Worm (Caenorhabditis elegans) whole organism, L1 larva: ENCODE results near the gene F46G11.6.

Experiments
- C04F5.9 ChIP-seq: sonication (generic microtip); optimal IDR thresholded peaks from 2 replicates; lab custom pipeline; 2016; ENCODE audit warnings: missing genetic modification characterization, missing compliant biosample characterization
- F16B12.6 ChIP-seq: fragments of 150-350 bp; optimal IDR thresholded peaks from 2 replicates; lab custom pipeline; 2014; ENCODE audit warnings: missing biosample characterization, missing genetic modification characterization
- aha-1 ChIP-seq: fragments of 150-350 bp; optimal IDR thresholded peaks from 2 replicates; lab custom pipeline; 2014; ENCODE audit warnings: missing biosample characterization, missing genetic modification characterization
- ama-1 ChIP-seq: fragments of 150-350 bp; optimal IDR thresholded peaks from 2 replicates; lab custom pipeline; 2014
- ceh-63 ChIP-seq: fragments of 200-800 bp; sonication (Bioruptor generic); optimal IDR thresholded peaks from 2 replicates; lab custom pipeline; 2018; ENCODE audit warnings: mild to moderate bottlenecking, missing genetic modification characterization, missing compliant biosample characterization
- ceh-8 ChIP-seq: fragments of 200-800 bp; sonication (Bioruptor generic); optimal IDR thresholded peaks from 2 replicates; lab custom pipeline; 2018; ENCODE audit warnings: mild to moderate bottlenecking, missing genetic modification characterization, moderate library complexity, missing compliant biosample characterization
- ceh-82 ChIP-seq, 3 experiments: fragments of 150-350 bp in 1 of 3; sonication (generic microtip) in 2 of 3; optimal IDR thresholded peaks; 2 replicates each; lab custom pipeline; 2014 to 2017; ENCODE audit warnings: missing biosample characterization in 3 of 3, missing genetic modification characterization in 3 of 3
- ceh-88 ChIP-seq: fragments of 200-800 bp; sonication (Bioruptor generic); IDR thresholded peaks from 2 replicates; pipeline ENCODE4 v1.3.6; 2022; ENCODE audit warnings: missing genetic modification characterization, missing compliant biosample characterization
- ceh-90 ChIP-seq: sonication (generic microtip); optimal IDR thresholded peaks from 2 replicates; lab custom pipeline; 2016; ENCODE audit warnings: missing genetic modification characterization, missing compliant biosample characterization
- dpl-1 ChIP-seq, 3 experiments: fragments of 150-350 bp in 2 of 3; sonication (generic microtip) in 1 of 3; optimal IDR thresholded peaks; 2 replicates each; lab custom pipeline; 2014 to 2017; ENCODE audit warnings: missing biosample characterization in 3 of 3, missing genetic modification characterization in 3 of 3, missing genetic modification reagents in 3 of 3
- dsc-1 ChIP-seq: sonication (generic microtip); optimal IDR thresholded peaks from 2 replicates; lab custom pipeline; 2016; ENCODE audit warnings: mild to moderate bottlenecking, missing genetic modification characterization, missing compliant biosample characterization
- efl-1 ChIP-seq, 4 experiments: fragments of 150-350 bp; optimal IDR thresholded peaks in 3 of 4; peaks in 1 of 4; 1 replicate in 1 of 4; 2 replicates in 3 of 4; lab custom pipeline; 2014; ENCODE audit warnings: missing biosample characterization in 2 of 4, missing genetic modification characterization in 2 of 4, missing genetic modification reagents in 2 of 4
- egl-27 ChIP-seq, 2 experiments: fragments of 150-350 bp in 1 of 2; sonication (generic microtip); optimal IDR thresholded peaks; 3 replicates each; lab custom pipeline; 2017 to 2018; ENCODE audit warnings: missing biosample characterization in 2 of 2, missing genetic modification characterization in 2 of 2, missing genetic modification reagents in 2 of 2
- elt-2 ChIP-seq: sonication (generic microtip); optimal IDR thresholded peaks from 2 replicates; lab custom pipeline; 2016; ENCODE audit warnings: missing genetic modification characterization, mild to moderate bottlenecking, inconsistent platforms, missing compliant biosample characterization, missing genetic modification reagents
- ets-5 ChIP-seq: fragments of 200-800 bp; sonication (Bioruptor generic); IDR thresholded peaks from 2 replicates; pipeline ENCODE4 v1.3.6; 2022; ENCODE audit warnings: missing genetic modification characterization, missing compliant biosample characterization
- fkh-10 ChIP-seq: sonication (generic microtip); optimal IDR thresholded peaks from 2 replicates; lab custom pipeline; 2017; ENCODE audit warnings: missing biosample characterization, missing genetic modification reagents, missing genetic modification characterization
- fkh-4 ChIP-seq: sonication (generic microtip); optimal IDR thresholded peaks from 2 replicates; lab custom pipeline; 2016; ENCODE audit warnings: missing compliant biosample characterization, missing genetic modification characterization, borderline replicate concordance
- fkh-8 ChIP-seq: sonication (generic microtip); optimal IDR thresholded peaks from 2 replicates; lab custom pipeline; 2016; ENCODE audit warnings: mild to moderate bottlenecking, missing genetic modification characterization, missing compliant biosample characterization
- fos-1 ChIP-seq: fragments of 150-350 bp; optimal IDR thresholded peaks from 2 replicates; lab custom pipeline; 2014; ENCODE audit warnings: missing biosample characterization, missing genetic modification characterization
- grh-1 ChIP-seq: fragments of 200-800 bp; sonication (Bioruptor generic); IDR thresholded peaks from 2 replicates; pipeline ENCODE4 v1.3.6; 2022; ENCODE audit warnings: missing genetic modification reagents, missing genetic modification characterization, missing compliant biosample characterization
- hlh-4 ChIP-seq: sonication (generic microtip); optimal IDR thresholded peaks from 2 replicates; lab custom pipeline; 2016; ENCODE audit warnings: mild to moderate bottlenecking, missing genetic modification characterization, missing compliant biosample characterization
- lin-14 ChIP-seq: fragments of 200-800 bp; sonication (Bioruptor generic); optimal IDR thresholded peaks from 2 replicates; lab custom pipeline; 2018; ENCODE audit warnings: mild to moderate bottlenecking, missing genetic modification characterization, moderate library complexity, missing compliant biosample characterization
- lin-15B ChIP-seq: fragments of 150-350 bp; sonication (generic microtip); optimal IDR thresholded peaks from 3 replicates; lab custom pipeline; 2014; ENCODE audit warnings: missing biosample characterization, missing genetic modification characterization
- lir-3 ChIP-seq: sonication (generic microtip); optimal IDR thresholded peaks from 2 replicates; lab custom pipeline; 2016; ENCODE audit warnings: mild to moderate bottlenecking, missing genetic modification characterization, moderate library complexity, missing compliant biosample characterization; ENCODE audit not compliant: poor library complexity
- mdl-1 ChIP-seq, 2 experiments: fragments of 150-350 bp; optimal IDR thresholded peaks; 2 replicates each; lab custom pipeline; 2014 to 2017; ENCODE audit warnings: missing biosample characterization in 2 of 2, missing genetic modification characterization in 2 of 2, inconsistent platforms in 1 of 2
- mep-1 ChIP-seq: fragments of 150-350 bp; optimal IDR thresholded peaks from 2 replicates; lab custom pipeline; 2014; ENCODE audit warnings: missing biosample characterization, missing genetic modification characterization
- nhr-11 ChIP-seq: fragments of 150-350 bp; optimal IDR thresholded peaks from 2 replicates; lab custom pipeline; 2014; ENCODE audit warnings: missing biosample characterization, missing genetic modification characterization
- nhr-12 ChIP-seq: sonication (generic microtip); optimal IDR thresholded peaks from 2 replicates; lab custom pipeline; 2017; ENCODE audit warnings: missing biosample characterization, missing genetic modification characterization
- nhr-20 ChIP-seq: sonication (generic microtip); optimal IDR thresholded peaks from 2 replicates; lab custom pipeline; 2016; ENCODE audit warnings: mild to moderate bottlenecking, missing genetic modification characterization, missing compliant biosample characterization
- nhr-237 ChIP-seq: fragments of 150-350 bp; optimal IDR thresholded peaks from 2 replicates; lab custom pipeline; 2014; ENCODE audit warnings: missing biosample characterization, missing genetic modification characterization
- nhr-28 ChIP-seq: fragments of 150-350 bp; optimal IDR thresholded peaks from 2 replicates; lab custom pipeline; 2014; ENCODE audit warnings: missing biosample characterization, missing genetic modification characterization
- nhr-71 ChIP-seq: sonication (generic microtip); optimal IDR thresholded peaks from 2 replicates; lab custom pipeline; 2016; ENCODE audit warnings: mild to moderate bottlenecking, missing genetic modification characterization, moderate library complexity, missing compliant biosample characterization
- nhr-77 ChIP-seq: fragments of 150-350 bp; optimal IDR thresholded peaks from 2 replicates; lab custom pipeline; 2014; ENCODE audit warnings: missing biosample characterization, missing genetic modification characterization
- nhr-84 ChIP-seq: sonication (generic microtip); optimal IDR thresholded peaks from 2 replicates; lab custom pipeline; 2017; ENCODE audit warnings: missing biosample characterization, missing genetic modification characterization
- nhr-90 ChIP-seq: sonication (generic microtip); optimal IDR thresholded peaks from 2 replicates; lab custom pipeline; 2016; ENCODE audit warnings: mild to moderate bottlenecking, missing genetic modification characterization, missing compliant biosample characterization; ENCODE audit not compliant: poor library complexity
- pag-3 ChIP-seq: sonication (generic microtip); optimal IDR thresholded peaks from 2 replicates; lab custom pipeline; 2017; ENCODE audit warnings: missing genetic modification characterization, mild to moderate bottlenecking, missing compliant biosample characterization, antibody characterized with exemption, borderline replicate concordance; ENCODE audit not compliant: insufficient read depth
- pax-3 ChIP-seq: fragments of 200-800 bp; sonication (Bioruptor generic); optimal IDR thresholded peaks from 2 replicates; lab custom pipeline; 2018; ENCODE audit warnings: mild to moderate bottlenecking, missing genetic modification characterization, moderate library complexity, missing compliant biosample characterization
- pqm-1 ChIP-seq: sonication (generic microtip); optimal IDR thresholded peaks from 3 replicates; lab custom pipeline; 2017; ENCODE audit warnings: missing biosample characterization, missing genetic modification characterization
- sox-4 ChIP-seq: sonication (generic microtip); optimal IDR thresholded peaks from 2 replicates; lab custom pipeline; 2016; ENCODE audit warnings: missing genetic modification characterization, missing compliant biosample characterization
- sptf-1 ChIP-seq: fragments of 150-350 bp; optimal IDR thresholded peaks from 2 replicates; lab custom pipeline; 2014; ENCODE audit warnings: missing biosample characterization, missing genetic modification characterization
- sup-37 ChIP-seq: fragments of 200-800 bp; sonication (Bioruptor generic); optimal IDR thresholded peaks from 2 replicates; lab custom pipeline; 2018; ENCODE audit warnings: mild to moderate bottlenecking, missing genetic modification characterization, missing compliant biosample characterization
- swsn-7 ChIP-seq: sonication (generic microtip); optimal IDR thresholded peaks from 2 replicates; lab custom pipeline; 2016; ENCODE audit warnings: missing genetic modification characterization, missing compliant biosample characterization
- tbx-2 ChIP-seq: sonication (generic microtip); optimal IDR thresholded peaks from 2 replicates; lab custom pipeline; 2016; ENCODE audit warnings: missing genetic modification characterization, missing compliant biosample characterization
- tlp-1 ChIP-seq: fragments of 150-350 bp; optimal IDR thresholded peaks from 2 replicates; lab custom pipeline; 2014; ENCODE audit warnings: missing biosample characterization, missing genetic modification characterization
- unc-30 ChIP-seq: sonication (generic microtip); optimal IDR thresholded peaks from 2 replicates; lab custom pipeline; 2017; ENCODE audit warnings: missing biosample characterization, missing genetic modification characterization
- unc-86 ChIP-seq: sonication (generic microtip); optimal IDR thresholded peaks from 2 replicates; lab custom pipeline; 2016; ENCODE audit warnings: missing genetic modification characterization, missing compliant biosample characterization
- unc-98 ChIP-seq: fragments of 200-800 bp; sonication (Bioruptor generic); IDR thresholded peaks from 2 replicates; pipeline ENCODE4 v1.3.6; 2022; ENCODE audit warnings: missing genetic modification characterization, missing compliant biosample characterization
- vab-15 ChIP-seq: sonication (generic microtip); optimal IDR thresholded peaks from 2 replicates; lab custom pipeline; 2017; ENCODE audit warnings: missing genotype, mild to moderate bottlenecking, missing genetic modification characterization, missing compliant biosample characterization
- xbp-1 ChIP-seq: sonication (generic microtip); optimal IDR thresholded peaks from 2 replicates; lab custom pipeline; 2016; ENCODE audit warnings: missing genetic modification characterization, missing compliant biosample characterization
- zip-4 ChIP-seq: fragments of 200-800 bp; sonication (Bioruptor generic); optimal IDR thresholded peaks from 2 replicates; lab custom pipeline; 2018; ENCODE audit warnings: mild to moderate bottlenecking, missing genetic modification characterization, moderate library complexity, missing compliant biosample characterization
- ztf-11 ChIP-seq, 2 experiments: sonication (generic microtip); optimal IDR thresholded peaks; 2 replicates each; lab custom pipeline; 2016 to 2017; ENCODE audit warnings: missing genetic modification characterization in 2 of 2, missing biosample characterization in 1 of 2, missing compliant biosample characterization in 1 of 2
- ztf-4 ChIP-seq: fragments of 150-350 bp; optimal IDR thresholded peaks from 2 replicates; lab custom pipeline; 2014; ENCODE audit warnings: missing biosample characterization, missing genetic modification characterization

Gene F46G11.6

DNA sequence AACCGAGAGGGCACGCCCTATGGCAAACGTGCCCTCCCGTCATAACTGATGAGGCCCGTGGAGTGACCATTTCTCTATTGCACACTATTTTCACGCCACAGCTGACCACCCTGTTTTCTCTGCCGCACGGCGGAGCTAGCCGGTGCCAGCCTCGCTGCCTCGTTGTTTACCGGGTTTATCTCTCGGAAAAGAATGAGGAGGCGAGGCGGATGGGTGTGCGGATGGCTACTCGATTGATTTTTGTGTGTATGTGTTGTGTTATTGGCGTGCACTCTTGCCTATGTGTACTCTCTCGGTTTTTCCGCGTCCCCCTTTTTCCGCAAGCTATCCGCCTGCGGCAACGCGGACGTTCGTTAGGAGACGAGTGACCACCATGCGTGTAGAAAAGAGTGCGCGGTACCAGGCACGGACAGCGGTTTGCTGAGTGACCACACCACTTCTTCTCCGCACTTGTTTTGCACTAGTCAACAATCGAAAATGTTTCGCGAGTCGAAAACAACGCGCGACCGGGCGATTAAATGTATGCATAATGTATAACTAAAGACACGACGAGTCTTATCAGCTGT is 25.8 kb downstream of the F46G11.6 start (continued):
- no peak for TF ChIP-seq sptf-1 (tag; lab: Kevin White, UChicago)
- peak; percentile 28 for TF ChIP-seq dsc-1 (tag; lab: Kevin White, UChicago)
- no peak for TF ChIP-seq C04F5.9 (tag; lab: Kevin White, UChicago)
- no peak for TF ChIP-seq sup-37
- TF ChIP-seq fkh-8 (tag; lab: Kevin White, UChicago): peak; percentile 72
- no peak for TF ChIP-seq hlh-4
- no peak for TF ChIP-seq ets-5
- peak in 1 of 2 experiments; percentile 24 for TF ChIP-seq ztf-11 (tag; optimal IDR thresholded peaks at IDR 0.05; lab: Kevin White, UChicago)
- TF ChIP-seq egl-27 (tag; optimal IDR thresholded peaks at IDR 0.05; lab: Kevin White, UChicago): no peak
- TF ChIP-seq efl-1 (optimal IDR thresholded peaks at IDR 0.05; lab: Kevin White, UChicago): no peak
- TF ChIP-seq efl-1 (GFP tag; optimal IDR thresholded peaks at IDR 0.05 in 1 of 2; lab: Kevin White, UChicago): peak in 1 of 2 experiments; percentile 16
- no peak for TF ChIP-seq vab-15 (tag; lab: Kevin White, UChicago)
- TF ChIP-seq lir-3 (tag; lab: Kevin White, UChicago): no peak
- TF ChIP-seq tbx-2 (tag; lab: Kevin White, UChicago): peak; percentile 50
- peak; percentile 28 for TF ChIP-seq unc-86 (tag; lab: Kevin White, UChicago)
- TF ChIP-seq unc-98 (GFP tag; lab: Robert Waterston, UW): no peak
- no peak for TF ChIP-seq nhr-12 (tag; lab: Kevin White, UChicago)
- TF ChIP-seq F16B12.6 (tag; lab: Kevin White, UChicago): no peak
- no peak for TF ChIP-seq elt-2 (tag; lab: Kevin White, UChicago)
- no peak for TF ChIP-seq sox-4
- TF ChIP-seq nhr-20 (tag; lab: Kevin White, UChicago): peak; percentile 50
- TF ChIP-seq unc-30 (tag; lab: Kevin White, UChicago): no peak
- TF ChIP-seq ceh-82 (tag; optimal IDR thresholded peaks at IDR 0.05; lab: Kevin White, UChicago): peak; percentile 10 to 45 (median 14)
- TF ChIP-seq lin-15B (tag; lab: Kevin White, UChicago): no peak
- peak; percentile 16 for TF ChIP-seq xbp-1 (tag; lab: Kevin White, UChicago)
- TF ChIP-seq nhr-28: no peak
- TF ChIP-seq nhr-84 (tag; lab: Kevin White, UChicago): no peak
- TF ChIP-seq mep-1: no peak
- TF ChIP-seq nhr-71 (tag; lab: Kevin White, UChicago): peak; percentile 77
- TF ChIP-seq fos-1 (tag; lab: Kevin White, UChicago): no peak
- no peak for TF ChIP-seq fkh-4
- peak; percentile 92 for TF ChIP-seq lin-14 (GFP tag; lab: Kevin White, UChicago)
- no peak for TF ChIP-seq ama-1 (lab: Kevin White, UChicago)
- TF ChIP-seq ceh-63: no peak
- no peak for TF ChIP-seq pax-3 (tag; lab: Kevin White, UChicago)
- TF ChIP-seq aha-1 (tag; lab: Kevin White, UChicago): no peak
- no peak for TF ChIP-seq nhr-90 (tag; lab: Kevin White, UChicago)
- peak in 1 of 2 experiments; percentile 47 for TF ChIP-seq mdl-1 (tag; optimal IDR thresholded peaks at IDR 0.05; lab: Kevin White, UChicago)
- TF ChIP-seq ceh-90 (tag; lab: Kevin White, UChicago): no peak
- TF ChIP-seq pag-3 (tag; lab: Kevin White, UChicago): no peak
- TF ChIP-seq zip-4: no peak
- TF ChIP-seq ceh-88 (GFP tag; lab: Robert Waterston, UW): no peak; the same call in 1 of the 2 replicates
- TF ChIP-seq ceh-8: no peak
- peak; percentile 52 for TF ChIP-seq swsn-7 (tag; lab: Kevin White, UChicago)
- TF ChIP-seq dpl-1 (GFP tag; optimal IDR thresholded peaks at IDR 0.05; lab: Kevin White, UChicago): no peak
- no peak for TF ChIP-seq pqm-1 (tag; lab: Kevin White, UChicago)
- TF ChIP-seq tlp-1: no peak
- TF ChIP-seq ztf-4 (tag; lab: Kevin White, UChicago): peak; percentile 89
- no peak for TF ChIP-seq nhr-77 (tag; lab: Kevin White, UChicago)
- no peak for TF ChIP-seq nhr-11 (tag; lab: Kevin White, UChicago)
- no peak for TF ChIP-seq nhr-237 (tag; lab: Kevin White, UChicago)
- TF ChIP-seq fkh-10 (GFP tag; lab: Kevin White, UChicago): peak; percentile 78
- TF ChIP-seq grh-1 (GFP tag; lab: Robert Waterston, UW): no peak
